Worm (Caenorhabditis elegans) whole organism, L4/young adult: ENCODE results near the gene srd-50.

Source experiments
- W03F9.2 ChIP-seq: fragments of 150-350 bp; optimal IDR thresholded peaks from 2 replicates; lab custom pipeline; 2014; ENCODE audit warnings: missing biosample characterization, missing genetic modification characterization
- dao-5 ChIP-seq: sonication (generic microtip); optimal IDR thresholded peaks from 2 replicates; lab custom pipeline; 2016; ENCODE audit warnings: missing genotype, missing genetic modification characterization, moderate library complexity, missing compliant biosample characterization
- him-1 ChIP-seq: sonication (generic microtip); optimal IDR thresholded peaks from 2 replicates; lab custom pipeline; 2016; ENCODE audit warnings: missing genotype, missing genetic modification reagents, missing genetic modification characterization, missing compliant biosample characterization

DNA sequence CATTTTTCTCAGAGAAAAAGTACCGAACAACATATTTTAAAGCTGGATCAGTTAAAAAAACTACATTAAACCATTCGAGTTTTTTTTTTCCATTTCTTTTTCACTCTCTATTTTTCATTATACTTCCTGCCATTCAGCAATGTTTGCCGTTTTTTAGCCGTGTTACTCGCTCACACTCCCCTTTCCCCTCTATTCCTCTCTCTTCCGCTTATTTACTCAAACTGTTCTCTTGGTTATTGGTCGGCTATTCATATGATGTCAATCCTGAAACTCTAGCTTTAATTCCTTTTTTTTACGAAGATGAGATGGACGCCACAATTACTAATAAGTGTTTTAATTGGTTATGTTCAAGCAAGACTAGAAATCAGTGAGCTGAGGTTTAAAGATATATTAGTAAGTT is 9.7 kb downstream of the srd-50 start, which contains the start of gene tre-4:
- TF ChIP-seq him-1 (tag; lab: Kevin White, UChicago) (no peak), dao-5 (tag; lab: Kevin White, UChicago) (no peak), W03F9.2 (tag; lab: Kevin White, UChicago) (no peak)
